Fruit fly (Drosophila melanogaster) whole organism, embryonic: ENCODE results near the gene CG6923.

Experiments
- Atf6 ChIP-seq: fragments of 200-800 bp; sonication (Bioruptor generic); IDR thresholded peaks from 2 replicates; pipeline ENCODE4 v1.3.6; 2022; ENCODE audit warnings: missing biosample characterization, missing genetic modification characterization
- CG12104 ChIP-seq: fragments of 200-800 bp; sonication (Bioruptor generic); optimal IDR thresholded peaks from 3 replicates; lab custom pipeline; 2016; ENCODE audit warnings: missing biosample characterization, missing genetic modification characterization
- CG13296 ChIP-seq: fragments of 200-800 bp; sonication (Bioruptor generic); optimal IDR thresholded peaks from 3 replicates; lab custom pipeline; 2018; ENCODE audit warnings: missing biosample characterization, mild to moderate bottlenecking, missing genetic modification characterization
- CG13624 ChIP-seq: fragments of 200-800 bp; sonication (Bioruptor generic); optimal IDR thresholded peaks from 2 replicates; lab custom pipeline; 2016; ENCODE audit warnings: missing biosample characterization, missing genetic modification characterization
- CG14014 ChIP-seq: fragments of 200-800 bp; sonication (Bioruptor generic); IDR thresholded peaks from 2 replicates; pipeline ENCODE4 v1.3.6; 2022; ENCODE audit warnings: missing biosample characterization, missing genetic modification characterization
- CG14667 ChIP-seq: fragments of 200-800 bp; sonication (Bioruptor generic); IDR thresholded peaks from 2 replicates; pipeline ENCODE4 v1.3.6; 2022; ENCODE audit warnings: missing biosample characterization, missing genetic modification characterization
- CG15011 ChIP-seq: fragments of 200-800 bp; sonication (Bioruptor generic); optimal IDR thresholded peaks from 3 replicates; lab custom pipeline; 2018; ENCODE audit warnings: missing biosample characterization, mild to moderate bottlenecking, missing genetic modification characterization
- CG17385 ChIP-seq: fragments of 200-800 bp; sonication (Bioruptor generic); optimal IDR thresholded peaks from 3 replicates; lab custom pipeline; 2018; ENCODE audit warnings: missing biosample characterization, mild to moderate bottlenecking, missing genetic modification characterization
- CG18262 ChIP-seq: fragments of 200-800 bp; optimal IDR thresholded peaks from 3 replicates; lab custom pipeline; 2019; ENCODE audit warnings: missing biosample characterization, mild to moderate bottlenecking, missing genetic modification characterization, moderate library complexity
- CG1832 ChIP-seq: fragments of 200-800 bp; sonication (Bioruptor generic); optimal IDR thresholded peaks from 2 replicates; lab custom pipeline; 2017; ENCODE audit warnings: missing biosample characterization, mild to moderate bottlenecking, missing genetic modification characterization, inconsistent platforms
- CG2678 ChIP-seq: fragments of 200-800 bp; sonication (Bioruptor generic); optimal IDR thresholded peaks from 3 replicates; lab custom pipeline; 2019; ENCODE audit warnings: missing biosample characterization, mild to moderate bottlenecking, missing genetic modification characterization, moderate library complexity
- CG34422 ChIP-seq: fragments of 200-800 bp; sonication (Bioruptor generic); IDR thresholded peaks from 3 replicates; pipeline ENCODE4 v1.3.6; 2022; ENCODE audit warnings: missing biosample characterization, missing genetic modification characterization
- CG6683 ChIP-seq: fragments of 200-800 bp; sonication (Bioruptor generic); optimal IDR thresholded peaks from 2 replicates; lab custom pipeline; 2017; ENCODE audit warnings: missing biosample characterization, mild to moderate bottlenecking, missing genetic modification characterization, missing genetic modification reagents
- CG7928 ChIP-seq: fragments of 200-800 bp; sonication (Bioruptor generic); optimal IDR thresholded peaks from 2 replicates; lab custom pipeline; 2017; ENCODE audit warnings: missing biosample characterization, mild to moderate bottlenecking, missing genetic modification characterization
- CG8089 ChIP-seq: fragments of 200-800 bp; sonication (Bioruptor generic); optimal IDR thresholded peaks from 3 replicates; lab custom pipeline; 2016; ENCODE audit warnings: missing biosample characterization, missing genetic modification characterization
- CG9609 ChIP-seq: fragments of 200-800 bp; sonication (Bioruptor generic); optimal IDR thresholded peaks from 3 replicates; lab custom pipeline; 2016; ENCODE audit warnings: missing biosample characterization, missing genetic modification characterization
- Chrac-16 ChIP-seq: fragments of 200-800 bp; sonication (Bioruptor generic); optimal IDR thresholded peaks from 3 replicates; lab custom pipeline; 2016; ENCODE audit warnings: missing biosample characterization, missing genetic modification characterization
- Dfd ChIP-seq, 2 experiments: fragments of >200 bp; optimal IDR thresholded peaks; 2 replicates each; lab custom pipeline; 2017; ENCODE audit warnings: missing biosample characterization in 2 of 2, missing genetic modification characterization in 2 of 2
- Dip2 ChIP-seq: fragments of 200-800 bp; sonication (Bioruptor generic); IDR thresholded peaks from 2 replicates; pipeline ENCODE4 v1.3.6; 2022; ENCODE audit warnings: missing biosample characterization, missing genetic modification characterization
- Dll ChIP-seq: fragments of 200-800 bp; sonication (Bioruptor generic); IDR thresholded peaks from 4 replicates; pipeline ENCODE4 v1.3.6; 2022; ENCODE audit warnings: missing biosample characterization, missing genetic modification characterization; ENCODE audit not compliant: partially characterized antibody
- Kr ChIP-seq: fragments of 200-800 bp; sonication (Bioruptor generic); optimal IDR thresholded peaks from 2 replicates; lab custom pipeline; 2017; ENCODE audit warnings: missing biosample characterization, mild to moderate bottlenecking, missing genetic modification characterization
- MTF-1 ChIP-seq: fragments of 200-800 bp; sonication (Bioruptor generic); optimal IDR thresholded peaks from 2 replicates; lab custom pipeline; 2018; ENCODE audit warnings: missing biosample characterization, mild to moderate bottlenecking, missing genetic modification characterization, borderline replicate concordance
- PHDP ChIP-seq: fragments of 200-800 bp; sonication (Bioruptor generic); optimal IDR thresholded peaks from 3 replicates; lab custom pipeline; 2018; ENCODE audit warnings: missing biosample characterization, mild to moderate bottlenecking, missing genetic modification characterization, moderate library complexity
- Side ChIP-seq: fragments of 200-800 bp; sonication (Bioruptor generic); optimal IDR thresholded peaks from 2 replicates; lab custom pipeline; 2016; ENCODE audit warnings: missing biosample characterization, missing genetic modification characterization
- Spps ChIP-seq: fragments of 200-800 bp; sonication (Bioruptor generic); optimal IDR thresholded peaks from 2 replicates; lab custom pipeline; 2018; ENCODE audit warnings: missing biosample characterization, mild to moderate bottlenecking, missing genetic modification characterization
- Tbp ChIP-seq: fragments of >200 bp; optimal IDR thresholded peaks from 2 replicates; lab custom pipeline; 2018; ENCODE audit warnings: missing biosample characterization, missing genetic modification characterization
- bsh ChIP-seq, 2 experiments: fragments of 200-800 bp; sonication (Bioruptor generic); optimal IDR thresholded peaks; 2 replicates each; lab custom pipeline; 2017 to 2018; ENCODE audit warnings: mild to moderate bottlenecking in 2 of 2, missing biosample characterization in 2 of 2, missing genetic modification characterization in 2 of 2, moderate library complexity in 1 of 2
- chif ChIP-seq, 2 experiments: fragments of 200-800 bp; sonication (Bioruptor generic); optimal IDR thresholded peaks; 3 replicates each; lab custom pipeline; 2016; ENCODE audit warnings: missing biosample characterization in 2 of 2, missing genetic modification characterization in 2 of 2
- fd64A ChIP-seq: fragments of 200-800 bp; sonication (Bioruptor generic); optimal IDR thresholded peaks from 3 replicates; lab custom pipeline; 2018; ENCODE audit warnings: missing biosample characterization, mild to moderate bottlenecking, missing genetic modification characterization
- fru ChIP-seq: fragments of >200 bp; optimal IDR thresholded peaks from 2 replicates; lab custom pipeline; 2017
- grn ChIP-seq: fragments of 200-800 bp; sonication (Bioruptor generic); optimal IDR thresholded peaks from 3 replicates; lab custom pipeline; 2017; ENCODE audit warnings: missing biosample characterization, missing genetic modification characterization
- jing ChIP-seq: fragments of 200-800 bp; sonication (Bioruptor generic); optimal IDR thresholded peaks from 2 replicates; lab custom pipeline; 2018; ENCODE audit warnings: missing biosample characterization, mild to moderate bottlenecking, missing genetic modification characterization
- kni ChIP-seq: fragments of 200-800 bp; sonication (Bioruptor generic); optimal IDR thresholded peaks from 3 replicates; lab custom pipeline; 2017; ENCODE audit warnings: mild to moderate bottlenecking, missing biosample characterization, missing genetic modification reagents, missing genetic modification characterization
- luna ChIP-seq: fragments of 200-800 bp; sonication (Bioruptor generic); optimal IDR thresholded peaks from 2 replicates; lab custom pipeline; 2016; ENCODE audit warnings: missing biosample characterization, missing genetic modification characterization
- mirr ChIP-seq: fragments of 200-800 bp; sonication (Bioruptor generic); optimal IDR thresholded peaks from 3 replicates; lab custom pipeline; 2018; ENCODE audit warnings: missing biosample characterization, mild to moderate bottlenecking, missing genetic modification characterization
- pb ChIP-seq: fragments of 200-800 bp; sonication (Bioruptor generic); optimal IDR thresholded peaks from 3 replicates; lab custom pipeline; 2016; ENCODE audit warnings: missing biosample characterization, missing genetic modification characterization
- peb ChIP-seq: fragments of 200-800 bp; sonication (Bioruptor generic); IDR thresholded peaks from 2 replicates; pipeline ENCODE4 v1.3.6; 2022; ENCODE audit warnings: missing biosample characterization, missing genetic modification characterization
- phol ChIP-seq: fragments of 200-800 bp; sonication (Bioruptor generic); optimal IDR thresholded peaks from 3 replicates; lab custom pipeline; 2018; ENCODE audit warnings: missing biosample characterization, mild to moderate bottlenecking, missing genetic modification characterization, moderate library complexity
- psq ChIP-seq: fragments of 200-800 bp; sonication (Bioruptor generic); optimal IDR thresholded peaks from 2 replicates; lab custom pipeline; 2017; ENCODE audit warnings: missing biosample characterization, missing genetic modification characterization
- salm ChIP-seq: fragments of 200-800 bp; sonication (Bioruptor generic); optimal IDR thresholded peaks from 2 replicates; lab custom pipeline; 2018; ENCODE audit warnings: missing biosample characterization, mild to moderate bottlenecking, missing genetic modification characterization
- sug ChIP-seq: fragments of 200-800 bp; optimal IDR thresholded peaks from 2 replicates; lab custom pipeline; 2019; ENCODE audit warnings: missing biosample characterization, mild to moderate bottlenecking, missing genetic modification characterization, moderate library complexity
- tio ChIP-seq: fragments of 200-800 bp; sonication (Bioruptor generic); optimal IDR thresholded peaks from 2 replicates; lab custom pipeline; 2017; ENCODE audit warnings: missing biosample characterization, missing genetic modification characterization, inconsistent platforms
- ttk ChIP-seq: fragments of 200-800 bp; sonication (Bioruptor generic); IDR thresholded peaks from 2 replicates; pipeline ENCODE4 v2.1.2; 2022; ENCODE audit warnings: missing biosample characterization, missing genetic modification characterization
- twi ChIP-seq: fragments of 200-800 bp; optimal IDR thresholded peaks from 2 replicates; lab custom pipeline; 2019; ENCODE audit warnings: missing biosample characterization, mild to moderate bottlenecking, missing genetic modification characterization, moderate library complexity
- yki ChIP-seq: fragments of >200 bp; optimal IDR thresholded peaks from 3 replicates; lab custom pipeline; 2018
- zen ChIP-seq: fragments of 200-800 bp; sonication (Bioruptor generic); optimal IDR thresholded peaks from 3 replicates; lab custom pipeline; 2018; ENCODE audit warnings: missing biosample characterization, mild to moderate bottlenecking, missing genetic modification characterization, moderate library complexity

CG6923 gene

dm6 chr3R:11775207-11775606 is 25.4 kb upstream of the CG6923 start (continued):
- no peak for TF ChIP-seq salm (tag; lab: Kevin White, UChicago)
- no peak for TF ChIP-seq bsh (GFP tag; optimal IDR thresholded peaks at IDR 0.05; lab: Kevin White, UChicago)
- no peak for TF ChIP-seq yki
- TF ChIP-seq zen (tag; lab: Kevin White, UChicago): peak; percentile 53
- no peak for TF ChIP-seq Atf6 (GFP tag; lab: Robert Waterston, UW)
- TF ChIP-seq sug (tag; lab: Kevin White, UChicago): no peak
- TF ChIP-seq phol (tag; lab: Kevin White, UChicago): no peak
- TF ChIP-seq CG14014 (GFP tag; lab: Robert Waterston, UW): no peak
- TF ChIP-seq CG6683: no peak
- no peak for TF ChIP-seq ttk
- peak; percentile 58 for TF ChIP-seq twi (tag; lab: Kevin White, UChicago)
- no peak for TF ChIP-seq MTF-1 (GFP tag; lab: Kevin White, UChicago)
- TF ChIP-seq CG2678: no peak
- no peak for TF ChIP-seq CG9609 (GFP tag; lab: Kevin White, UChicago)
- no peak for TF ChIP-seq Side (GFP tag; lab: Kevin White, UChicago)
- no peak for TF ChIP-seq Dfd (GFP tag; optimal IDR thresholded peaks at IDR 0.05; lab: Kevin White, UChicago)
- TF ChIP-seq CG13296: no peak
- TF ChIP-seq CG8089: no peak
- no peak for TF ChIP-seq luna (GFP tag; lab: Kevin White, UChicago)
- TF ChIP-seq Kr (GFP tag; lab: Kevin White, UChicago): no peak
- no peak for TF ChIP-seq Tbp (GFP tag; lab: Kevin White, UChicago)
- TF ChIP-seq CG17385 (GFP tag; lab: Kevin White, UChicago): no peak
- TF ChIP-seq CG1832 (GFP tag; lab: Kevin White, UChicago): no peak
- TF ChIP-seq psq (GFP tag; lab: Kevin White, UChicago): no peak
- no peak for TF ChIP-seq CG18262 (tag; lab: Kevin White, UChicago)
- TF ChIP-seq chif (GFP tag; optimal IDR thresholded peaks at IDR 0.05; lab: Kevin White, UChicago): no peak
- TF ChIP-seq fd64A (GFP tag; lab: Kevin White, UChicago): no peak
- no peak for TF ChIP-seq Dll (GFP tag; lab: Robert Waterston, UW)
- no peak for TF ChIP-seq Spps (tag; lab: Kevin White, UChicago)
- no peak for TF ChIP-seq fru
- TF ChIP-seq Dip2 (GFP tag; lab: Robert Waterston, UW): no peak
- TF ChIP-seq CG14667 (GFP tag; lab: Robert Waterston, UW): no peak
- peak; percentile 85 for TF ChIP-seq kni (GFP tag; lab: Kevin White, UChicago)
- TF ChIP-seq pb (GFP tag; lab: Kevin White, UChicago): no peak
- TF ChIP-seq CG15011: no peak
- TF ChIP-seq mirr (GFP tag; lab: Kevin White, UChicago): no peak
- no peak for TF ChIP-seq CG13624 (GFP tag; lab: Kevin White, UChicago)
- TF ChIP-seq PHDP (tag; lab: Kevin White, UChicago): no peak
- TF ChIP-seq Chrac-16: no peak
- no peak for TF ChIP-seq CG7928 (GFP tag; lab: Kevin White, UChicago)
- no peak for TF ChIP-seq CG12104
- TF ChIP-seq jing (GFP tag; lab: Kevin White, UChicago): no peak
- TF ChIP-seq tio (GFP tag; lab: Kevin White, UChicago): no peak
- TF ChIP-seq CG34422: no peak
- TF ChIP-seq peb (GFP tag; lab: Robert Waterston, UW): no peak
- peak; percentile 76 for TF ChIP-seq grn (GFP tag; lab: Kevin White, UChicago)
